Worm (Caenorhabditis elegans) whole organism, L2 larva: ENCODE data around the gene old-2.

ENCODE experiments used
- C34F6.9 ChIP-seq: fragments of 150-350 bp; optimal IDR thresholded peaks from 2 replicates; lab custom pipeline; 2014; ENCODE audit warnings: missing biosample characterization, missing genetic modification characterization
- R02D3.7 ChIP-seq: fragments of 150-350 bp; optimal IDR thresholded peaks from 2 replicates; lab custom pipeline; 2014; ENCODE audit warnings: missing biosample characterization, missing genetic modification characterization
- ZK546.5 ChIP-seq: sonication (generic microtip); optimal IDR thresholded peaks from 2 replicates; lab custom pipeline; 2017; ENCODE audit warnings: missing biosample characterization, missing genetic modification characterization
- alr-1 ChIP-seq: fragments of 150-350 bp; optimal IDR thresholded peaks from 2 replicates; lab custom pipeline; 2014; ENCODE audit warnings: missing biosample characterization, missing genetic modification characterization
- aly-2 ChIP-seq: fragments of 150-350 bp; optimal IDR thresholded peaks from 2 replicates; lab custom pipeline; 2014; ENCODE audit warnings: missing biosample characterization, missing genetic modification characterization
- ama-1 ChIP-seq: fragments of 150-350 bp; optimal IDR thresholded peaks from 2 replicates; lab custom pipeline; 2018; ENCODE audit warnings: inconsistent platforms
- blmp-1 ChIP-seq: sonication (generic microtip); optimal IDR thresholded peaks from 2 replicates; lab custom pipeline; 2017; ENCODE audit warnings: missing genetic modification characterization, mild to moderate bottlenecking, missing compliant biosample characterization, antibody characterized with exemption, moderate library complexity; ENCODE audit not compliant: insufficient read depth
- ceh-16 ChIP-seq: fragments of 150-350 bp; optimal IDR thresholded peaks from 2 replicates; lab custom pipeline; 2014; ENCODE audit warnings: missing biosample characterization, missing genetic modification characterization
- ceh-82 ChIP-seq: fragments of 150-350 bp; optimal IDR thresholded peaks from 2 replicates; lab custom pipeline; 2014; ENCODE audit warnings: missing biosample characterization, missing genetic modification characterization
- crh-2 ChIP-seq: sonication (generic microtip); optimal IDR thresholded peaks from 2 replicates; lab custom pipeline; 2017; ENCODE audit warnings: missing biosample characterization, missing genetic modification characterization
- dmd-4 ChIP-seq: sonication (generic microtip); optimal IDR thresholded peaks from 2 replicates; lab custom pipeline; 2017; ENCODE audit warnings: missing biosample characterization, missing genetic modification characterization
- elt-1 ChIP-seq: fragments of 150-350 bp; optimal IDR thresholded peaks from 2 replicates; lab custom pipeline; 2014; ENCODE audit warnings: missing biosample characterization, missing genetic modification characterization
- elt-3 ChIP-seq: sonication (generic microtip); optimal IDR thresholded peaks from 2 replicates; lab custom pipeline; 2017; ENCODE audit warnings: missing biosample characterization, missing genetic modification characterization
- fos-1 ChIP-seq: fragments of 150-350 bp; optimal IDR thresholded peaks from 2 replicates; lab custom pipeline; 2014; ENCODE audit warnings: missing biosample characterization, missing genetic modification characterization
- lin-11 ChIP-seq: fragments of 150-350 bp; sonication (generic microtip); optimal IDR thresholded peaks from 2 replicates; lab custom pipeline; 2014; ENCODE audit warnings: missing biosample characterization, missing genetic modification characterization, inconsistent platforms, mixed read lengths
- lin-13 ChIP-seq: fragments of 150-350 bp; optimal IDR thresholded peaks from 2 replicates; lab custom pipeline; 2014; ENCODE audit warnings: missing biosample characterization, missing genetic modification reagents, missing genetic modification characterization
- lin-39 ChIP-seq: fragments of 150-350 bp; optimal IDR thresholded peaks from 2 replicates; lab custom pipeline; 2014; ENCODE audit warnings: missing biosample characterization, missing genetic modification reagents, missing genetic modification characterization
- lsy-2 ChIP-seq, 2 experiments: fragments of 150-350 bp in 1 of 2; sonication (generic microtip) in 1 of 2; optimal IDR thresholded peaks; 2 replicates each; lab custom pipeline; 2014 to 2017; ENCODE audit warnings: missing biosample characterization in 2 of 2, missing genetic modification characterization in 2 of 2
- mab-5 ChIP-seq: fragments of 150-350 bp; optimal IDR thresholded peaks from 2 replicates; lab custom pipeline; 2014; ENCODE audit warnings: missing biosample characterization, missing genetic modification characterization
- mbf-1 ChIP-seq: sonication (generic microtip); optimal IDR thresholded peaks from 2 replicates; lab custom pipeline; 2017; ENCODE audit warnings: missing biosample characterization, missing genetic modification characterization
- mdl-1 ChIP-seq, 2 experiments: fragments of 150-350 bp in 1 of 2; sonication (generic microtip) in 1 of 2; optimal IDR thresholded peaks; 2 replicates each; lab custom pipeline; 2017; ENCODE audit warnings: missing biosample characterization in 2 of 2, missing genetic modification characterization in 2 of 2
- nhr-10 ChIP-seq: sonication (generic microtip); optimal IDR thresholded peaks from 2 replicates; lab custom pipeline; 2017; ENCODE audit warnings: missing biosample characterization, missing genetic modification characterization
- nhr-129 ChIP-seq: fragments of 150-350 bp; optimal IDR thresholded peaks from 2 replicates; lab custom pipeline; 2014; ENCODE audit warnings: missing biosample characterization, missing genetic modification characterization
- nhr-23 ChIP-seq: fragments of 150-350 bp; optimal IDR thresholded peaks from 2 replicates; lab custom pipeline; 2014; ENCODE audit warnings: missing biosample characterization, missing genetic modification reagents, missing genetic modification characterization
- nhr-237 ChIP-seq: fragments of 150-350 bp; optimal IDR thresholded peaks from 2 replicates; lab custom pipeline; 2014; ENCODE audit warnings: missing biosample characterization, missing genetic modification characterization
- nhr-25 ChIP-seq: fragments of 150-350 bp; sonication (generic microtip); optimal IDR thresholded peaks from 3 replicates; lab custom pipeline; 2014; ENCODE audit warnings: missing biosample characterization, missing genetic modification characterization
- nhr-6 ChIP-seq: fragments of 150-350 bp; optimal IDR thresholded peaks from 2 replicates; lab custom pipeline; 2014; ENCODE audit warnings: missing biosample characterization, missing genetic modification characterization
- nhr-77 ChIP-seq: fragments of 150-350 bp; optimal IDR thresholded peaks from 2 replicates; lab custom pipeline; 2014; ENCODE audit warnings: missing biosample characterization, missing genetic modification characterization
- peb-1 ChIP-seq: fragments of 150-350 bp; optimal IDR thresholded peaks from 2 replicates; lab custom pipeline; 2014; ENCODE audit warnings: missing biosample characterization, missing genetic modification characterization
- sem-4 ChIP-seq: fragments of 150-350 bp; optimal IDR thresholded peaks from 2 replicates; lab custom pipeline; 2014; ENCODE audit warnings: missing biosample characterization, missing genetic modification reagents, missing genetic modification characterization
- skn-1 ChIP-seq: sonication (generic microtip); optimal IDR thresholded peaks from 2 replicates; lab custom pipeline; 2017; ENCODE audit warnings: missing biosample characterization, missing genetic modification characterization
- sma-3 ChIP-seq: sonication (generic microtip); optimal IDR thresholded peaks from 2 replicates; lab custom pipeline; 2016; ENCODE audit warnings: missing genetic modification reagents, missing genetic modification characterization, missing compliant biosample characterization
- sma-9 ChIP-seq, 2 experiments: fragments of 150-350 bp in 1 of 2; sonication (generic microtip) in 1 of 2; optimal IDR thresholded peaks; 2 replicates each; lab custom pipeline; 2014 to 2016; ENCODE audit warnings: missing genetic modification characterization in 2 of 2, mild to moderate bottlenecking in 1 of 2, missing biosample characterization in 1 of 2, missing compliant biosample characterization in 1 of 2, missing genetic modification reagents in 1 of 2, moderate library complexity in 1 of 2
- snpc-4 ChIP-seq: fragments of 150-350 bp; optimal IDR thresholded peaks from 2 replicates; lab custom pipeline; 2014; ENCODE audit warnings: missing biosample characterization, missing genetic modification characterization
- unc-55 ChIP-seq: fragments of 150-350 bp; sonication (generic microtip); optimal IDR thresholded peaks from 3 replicates; lab custom pipeline; 2014; ENCODE audit warnings: missing biosample characterization, missing genetic modification reagents, missing genetic modification characterization
- zag-1 ChIP-seq: fragments of 150-350 bp; optimal IDR thresholded peaks from 2 replicates; lab custom pipeline; 2014; ENCODE audit warnings: missing biosample characterization, missing genetic modification characterization
- ztf-11 ChIP-seq: sonication (generic microtip); optimal IDR thresholded peaks from 2 replicates; lab custom pipeline; 2017; ENCODE audit warnings: missing biosample characterization, missing genetic modification characterization
- ztf-4 ChIP-seq: fragments of 150-350 bp; optimal IDR thresholded peaks from 2 replicates; lab custom pipeline; 2014; ENCODE audit warnings: missing biosample characterization, missing genetic modification characterization

Gene old-2

ce11 chrII:9831033-9831432, 18.4 kb downstream of the old-2 start, which contains the start of gene ZK938.12:
Gene ZK938.12 (plus strand): TSS chrII:9831333.
- TF ChIP-seq sma-9 (GFP tag; optimal IDR thresholded peaks at IDR 0.05; lab: Kevin White, UChicago) (no peak), sma-9 (tag; optimal IDR thresholded peaks at IDR 0.05; lab: Kevin White, UChicago) (no peak), nhr-25 (tag; lab: Kevin White, UChicago) (no peak), snpc-4 (no peak), skn-1 (tag; lab: Kevin White, UChicago) (no peak), ZK546.5 (tag; lab: Kevin White, UChicago) (no peak), nhr-6 (tag; lab: Kevin White, UChicago) (no peak), zag-1 (no peak), elt-3 (tag; lab: Kevin White, UChicago) (no peak), nhr-23 (tag; lab: Kevin White, UChicago) (no peak), nhr-77 (no peak)

- TF ChIP-seq mab-5 (tag; lab: Kevin White, UChicago) (no peak), unc-55 (no peak), dmd-4 (no peak), blmp-1 (tag; lab: Kevin White, UChicago) (no peak), sma-9 (GFP tag; optimal IDR thresholded peaks at IDR 0.05; lab: Kevin White, UChicago) (no peak), sma-9 (tag; optimal IDR thresholded peaks at IDR 0.05; lab: Kevin White, UChicago) (no peak), ceh-82 (tag; lab: Kevin White, UChicago) (no peak), mbf-1 (no peak), peb-1 (tag; lab: Kevin White, UChicago) (no peak), nhr-129 (tag; lab: Kevin White, UChicago) (no peak), sma-3 (GFP tag; lab: Kevin White, UChicago) (no peak), ama-1 (lab: Kevin White, UChicago) (no peak), lin-13 (GFP tag; lab: Kevin White, UChicago) (no peak), fos-1 (tag; lab: Kevin White, UChicago) (no peak), zag-1 (no peak), R02D3.7 (tag; lab: Kevin White, UChicago) (no peak), alr-1 (tag; lab: Kevin White, UChicago) (no peak)
Observed at ce11 chrII:9829108-9829507, 20.3 kb downstream of the old-2 start, which contains the start of gene ZK938.1. Gene ZK938.1 (plus strand): TSS chrII:9829408.

ce11 chrII:9828502-9828901, 20.9 kb downstream of the old-2 start:
- TF ChIP-seq mab-5 (tag; lab: Kevin White, UChicago) (no peak), snpc-4 (no peak), elt-1 (tag; lab: Kevin White, UChicago) (no peak), C34F6.9 (tag; lab: Kevin White, UChicago) (no peak), nhr-23 (tag; lab: Kevin White, UChicago) (no peak), lin-39 (no peak), blmp-1 (tag; lab: Kevin White, UChicago) (no peak), nhr-25 (tag; lab: Kevin White, UChicago) (no peak), mdl-1 (tag; optimal IDR thresholded peaks at IDR 0.05; lab: Kevin White, UChicago) (no peak), dmd-4 (no peak), ceh-16 (tag; lab: Kevin White, UChicago) (no peak), sem-4 (tag; lab: Kevin White, UChicago) (no peak), ztf-4 (tag; lab: Kevin White, UChicago) (no peak)

- TF ChIP-seq R02D3.7 (tag; lab: Kevin White, UChicago) (no peak), crh-2 (tag; lab: Kevin White, UChicago) (no peak), mab-5 (tag; lab: Kevin White, UChicago) (no peak), ama-1 (lab: Kevin White, UChicago) (no peak), aly-2 (tag; lab: Kevin White, UChicago) (no peak), ztf-11 (tag; lab: Kevin White, UChicago) (no peak), lsy-2 (tag; optimal IDR thresholded peaks at IDR 0.05; lab: Kevin White, UChicago) (no peak), nhr-237 (no peak), ceh-82 (tag; lab: Kevin White, UChicago) (no peak), nhr-10 (tag; lab: Kevin White, UChicago) (no peak), lin-11 (no peak)
Observed at ce11 chrII:9827852-9828251, 21.5 kb downstream of the old-2 start, which contains the start of gene eyg-1. Gene eyg-1 (minus strand): TSS chrII:9827952.
